Fruit fly (Drosophila melanogaster): ENCODE data around the gene CG31051.

DNA sequence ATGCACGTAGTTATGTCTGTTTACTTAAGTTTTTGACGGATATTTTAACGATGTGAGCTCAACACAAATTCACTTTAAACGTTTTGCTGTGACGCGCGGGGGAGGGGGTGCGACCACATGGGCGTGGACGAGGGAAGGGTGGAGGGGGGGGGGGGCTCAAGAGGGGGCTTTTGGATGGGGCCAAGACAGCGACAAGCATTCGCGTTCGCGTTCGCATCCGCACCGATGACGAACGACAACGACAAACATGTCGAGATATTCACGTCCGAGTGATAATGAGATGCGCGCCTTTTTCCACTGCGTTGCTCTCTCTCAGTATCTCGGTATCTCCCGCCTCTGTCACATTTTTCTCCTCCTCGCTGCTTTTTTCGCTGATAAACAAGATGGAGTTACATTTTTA, 43.2 kb upstream of the CG31051 start:
- TF ChIP-seq EcR (GFP tag; optimal IDR thresholded peaks at IDR 0.05) (no peak), CG4496 (GFP tag; IDR thresholded peaks at IDR 0.05) (no peak), CG12605 (GFP tag; IDR thresholded peaks at IDR 0.05) (no peak), CG8301 (tag; optimal IDR thresholded peaks at IDR 0.05) (no peak), CG10348 (GFP tag; IDR thresholded peaks at IDR 0.05) (no peak), CG34367 (tag; optimal IDR thresholded peaks at IDR 0.05) (no peak), rn (GFP tag; IDR thresholded peaks at IDR 0.05) (no peak)

Measured in whole organism, pupa.